Fruit fly (Drosophila melanogaster) whole organism, embryonic: ENCODE data around the gene CG17139.

Source experiments
- Aef1 ChIP-seq: fragments of 200-800 bp; sonication (Bioruptor generic); IDR thresholded peaks from 3 replicates; pipeline ENCODE4 v1.3.6; 2022; ENCODE audit warnings: missing biosample characterization, missing genetic modification characterization
- CG15011 ChIP-seq: fragments of 200-800 bp; sonication (Bioruptor generic); optimal IDR thresholded peaks from 3 replicates; lab custom pipeline; 2018; ENCODE audit warnings: missing biosample characterization, mild to moderate bottlenecking, missing genetic modification characterization
- CG18619 ChIP-seq: fragments of 200-800 bp; sonication (Bioruptor generic); optimal IDR thresholded peaks from 3 replicates; lab custom pipeline; 2017; ENCODE audit warnings: missing biosample characterization, mild to moderate bottlenecking, missing genetic modification characterization
- CG2875 ChIP-seq: fragments of 200-800 bp; sonication (Bioruptor generic); optimal IDR thresholded peaks from 2 replicates; lab custom pipeline; 2017; ENCODE audit warnings: missing biosample characterization, mild to moderate bottlenecking, missing genetic modification characterization, missing genetic modification reagents
- CG3065 ChIP-seq: fragments of 200-800 bp; sonication (Bioruptor generic); optimal IDR thresholded peaks from 2 replicates; lab custom pipeline; 2016; ENCODE audit warnings: missing biosample characterization, missing genetic modification characterization
- CG5180 ChIP-seq: fragments of 200-800 bp; sonication (Bioruptor generic); optimal IDR thresholded peaks from 3 replicates; lab custom pipeline; 2017; ENCODE audit warnings: missing biosample characterization, missing genetic modification characterization, mild to moderate bottlenecking, moderate library complexity, missing genetic modification reagents
- CG6854 ChIP-seq: fragments of 200-800 bp; sonication (Bioruptor generic); optimal IDR thresholded peaks from 3 replicates; lab custom pipeline; 2017; ENCODE audit warnings: missing biosample characterization, mild to moderate bottlenecking, missing genetic modification characterization
- CG7839 ChIP-seq: fragments of 200-800 bp; sonication (Bioruptor generic); optimal IDR thresholded peaks from 3 replicates; lab custom pipeline; 2018; ENCODE audit warnings: missing biosample characterization, mild to moderate bottlenecking, missing genetic modification characterization, moderate library complexity
- Deaf1 ChIP-seq: fragments of 200-800 bp; optimal IDR thresholded peaks from 3 replicates; lab custom pipeline; 2019; ENCODE audit warnings: missing biosample characterization, mild to moderate bottlenecking, missing genetic modification characterization, moderate library complexity
- Dll ChIP-seq: fragments of 200-800 bp; sonication (Bioruptor generic); IDR thresholded peaks from 4 replicates; pipeline ENCODE4 v1.3.6; 2022; ENCODE audit warnings: missing biosample characterization, missing genetic modification characterization; ENCODE audit not compliant: partially characterized antibody
- HLHmδ ChIP-seq: fragments of 200-800 bp; sonication (Bioruptor generic); optimal IDR thresholded peaks from 2 replicates; lab custom pipeline; 2018; ENCODE audit warnings: missing biosample characterization, mild to moderate bottlenecking, missing genetic modification characterization, moderate library complexity
- Hr39 ChIP-seq: fragments of >200 bp; optimal IDR thresholded peaks from 2 replicates; lab custom pipeline; 2017
- Med ChIP-seq: fragments of 200-800 bp; sonication (Bioruptor generic); peaks from one replicate; lab custom pipeline; 2016; ENCODE audit warnings: missing biosample characterization, missing genetic modification characterization, mild to moderate bottlenecking, inconsistent platforms, moderate library complexity
- NC2α ChIP-seq: fragments of 200-800 bp; sonication (Bioruptor generic); optimal IDR thresholded peaks from 2 replicates; lab custom pipeline; 2016; ENCODE audit warnings: missing biosample characterization, missing genetic modification characterization
- TFAM ChIP-seq: fragments of 200-800 bp; sonication (Bioruptor generic); optimal IDR thresholded peaks from 2 replicates; lab custom pipeline; 2017; ENCODE audit warnings: missing biosample characterization, missing genetic modification characterization, inconsistent platforms
- chinmo ChIP-seq: fragments of 200-800 bp; sonication (Bioruptor generic); IDR thresholded peaks from 4 replicates; pipeline ENCODE4 v1.3.6; 2022; ENCODE audit warnings: missing biosample characterization, missing genetic modification characterization; ENCODE audit not compliant: partially characterized antibody
- ci ChIP-seq: fragments of 200-800 bp; sonication (Bioruptor generic); IDR thresholded peaks from 3 replicates; pipeline ENCODE4 v1.3.6; 2022; ENCODE audit warnings: missing biosample characterization, missing genetic modification characterization
- da ChIP-seq: fragments of 200-800 bp; sonication (Bioruptor generic); optimal IDR thresholded peaks from 2 replicates; lab custom pipeline; 2016; ENCODE audit warnings: missing biosample characterization, missing genetic modification characterization
- disco-r ChIP-seq: fragments of 200-800 bp; sonication (Bioruptor generic); optimal IDR thresholded peaks from 2 replicates; lab custom pipeline; 2016; ENCODE audit warnings: missing biosample characterization, missing genetic modification characterization
- en ChIP-seq: fragments of 200-800 bp; sonication (Bioruptor generic); optimal IDR thresholded peaks from 2 replicates; lab custom pipeline; 2016; ENCODE audit warnings: missing biosample characterization, missing genetic modification characterization
- kay ChIP-seq: fragments of 200-800 bp; sonication (Bioruptor generic); optimal IDR thresholded peaks from 2 replicates; lab custom pipeline; 2016; ENCODE audit warnings: missing biosample characterization, missing genetic modification characterization
- nmo ChIP-seq: fragments of 200-800 bp; sonication (Bioruptor generic); optimal IDR thresholded peaks from 2 replicates; lab custom pipeline; 2018; ENCODE audit warnings: missing biosample characterization, mild to moderate bottlenecking, missing genetic modification characterization, moderate library complexity
- nom ChIP-seq: fragments of 200-800 bp; sonication (Bioruptor generic); optimal IDR thresholded peaks from 2 replicates; lab custom pipeline; 2017; ENCODE audit warnings: missing biosample characterization, missing genetic modification characterization, mild to moderate bottlenecking, moderate library complexity, missing genetic modification reagents
- pan ChIP-seq, 4 experiments: fragments of >200 bp in 3 of 4; fragments of 200-800 bp in 1 of 4; sonication (Bioruptor generic) in 1 of 4; optimal IDR thresholded peaks in 3 of 4; IDR thresholded peaks in 1 of 4; 2 replicates each; pipeline versions ENCODE4 v1.3.6 to Lab custom; 2017 to 2022; ENCODE audit warnings: missing biosample characterization in 2 of 4, missing genetic modification characterization in 2 of 4, mixed read lengths in 1 of 4
- pzg ChIP-seq: fragments of 200-800 bp; sonication (Bioruptor generic); optimal IDR thresholded peaks from 3 replicates; lab custom pipeline; 2018; ENCODE audit warnings: missing biosample characterization, mild to moderate bottlenecking, missing genetic modification characterization, moderate library complexity
- sens ChIP-seq: fragments of 200-800 bp; sonication (Bioruptor generic); peaks from one replicate; lab custom pipeline; 2016; ENCODE audit warnings: missing biosample characterization, missing genetic modification characterization

CG17139 gene

DNA sequence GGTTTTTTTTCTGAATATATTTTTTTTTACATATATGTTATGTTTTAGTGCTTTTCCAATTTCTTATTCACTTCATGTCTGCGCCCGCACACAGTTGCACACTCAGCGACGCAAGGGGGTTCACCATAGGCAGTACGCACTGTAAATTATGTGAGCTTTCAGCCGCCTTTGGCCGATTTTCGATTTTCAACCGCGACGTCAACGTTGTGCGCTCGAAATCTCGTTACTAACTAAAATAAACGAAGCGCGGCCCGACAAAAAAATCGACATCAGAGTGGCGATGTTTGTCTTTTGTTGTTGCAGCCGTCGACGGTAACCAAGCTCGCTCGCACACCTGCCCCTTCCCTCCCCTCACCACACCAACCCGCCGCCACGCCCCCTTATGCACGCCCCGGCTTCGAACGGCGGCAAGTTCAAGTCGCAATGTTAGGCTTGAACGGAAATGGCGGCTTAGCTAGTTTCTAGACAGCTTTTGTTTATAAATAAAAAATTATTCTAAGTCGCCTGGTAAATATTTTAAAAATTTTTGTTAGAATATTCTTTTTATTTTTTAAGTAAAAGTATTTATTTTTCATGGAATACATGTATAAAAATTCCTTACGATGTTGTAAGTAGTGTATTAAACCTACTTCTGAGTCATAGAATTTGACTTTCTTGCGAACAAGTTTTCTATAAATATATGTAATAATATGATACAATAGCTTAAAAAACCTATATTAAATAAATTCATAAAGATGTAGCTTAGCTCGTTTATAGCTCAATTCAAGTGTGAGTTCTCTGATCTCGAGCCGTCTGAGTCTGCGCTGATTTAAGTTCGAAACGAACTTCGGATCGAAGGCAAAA lies 44.4 kb downstream of the CG17139 start, which contains the start of gene CG31869 (continued):
- TF ChIP-seq pan (optimal IDR thresholded peaks at IDR 0.05; lab: Kevin White, UChicago) (no peak), pan (GFP tag; optimal IDR thresholded peaks at IDR 0.05 in 1 of 2, IDR thresholded peaks at IDR 0.05 in 1 of 2) (peak in 1 of 2 experiments; percentile 58), Med (peak; percentile 83), CG5180 (peak; percentile 98), ci (GFP tag; lab: Robert Waterston, UW) (peak; percentile 9; the same call in 1 of the 3 replicates), kay (no peak), Aef1 (GFP tag; lab: Robert Waterston, UW) (peak; percentile 16; the same call in 1 of the 3 replicates), sens (GFP tag; lab: Kevin White, UChicago) (peak; percentile 73), CG7839 (peak; percentile 15), pzg (GFP tag; lab: Kevin White, UChicago) (no peak), Hr39 (lab: Kevin White, UChicago) (no peak)
- TF ChIP-seq, all 482 proteins: peak for 67

DNA sequence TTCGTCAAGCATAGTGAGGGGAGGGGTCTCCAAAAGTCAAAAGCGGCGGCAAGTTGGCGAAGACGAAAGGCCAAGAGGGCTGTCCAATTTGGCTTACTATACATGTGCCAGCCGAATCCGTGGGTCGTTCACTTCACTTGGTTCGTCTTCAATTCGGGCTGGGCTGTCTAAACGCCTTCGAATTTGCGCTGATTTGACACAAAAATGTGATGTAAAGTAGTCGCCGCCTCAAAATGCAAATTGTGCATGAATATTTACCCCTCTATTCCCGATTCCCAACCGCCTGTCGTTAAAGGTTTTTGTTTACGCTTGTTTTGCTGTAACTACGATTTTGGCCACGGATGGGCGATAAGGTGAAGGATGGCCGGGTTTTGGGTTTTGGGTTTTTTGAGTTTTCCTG lies 49.7 kb downstream of the CG17139 start:
- TF ChIP-seq NC2α (no peak), CG3065 (GFP tag; lab: Kevin White, UChicago) (no peak), HLHmδ (GFP tag; lab: Kevin White, UChicago) (no peak), en (no peak), Dll (GFP tag; lab: Robert Waterston, UW) (no peak), CG15011 (no peak), chinmo (GFP tag; lab: Robert Waterston, UW) (no peak), nmo (no peak), Deaf1 (tag; lab: Kevin White, UChicago) (no peak), TFAM (GFP tag; lab: Kevin White, UChicago) (no peak), CG2875 (GFP tag; lab: Kevin White, UChicago) (no peak), CG18619 (no peak), disco-r (GFP tag; lab: Kevin White, UChicago) (no peak)

DNA sequence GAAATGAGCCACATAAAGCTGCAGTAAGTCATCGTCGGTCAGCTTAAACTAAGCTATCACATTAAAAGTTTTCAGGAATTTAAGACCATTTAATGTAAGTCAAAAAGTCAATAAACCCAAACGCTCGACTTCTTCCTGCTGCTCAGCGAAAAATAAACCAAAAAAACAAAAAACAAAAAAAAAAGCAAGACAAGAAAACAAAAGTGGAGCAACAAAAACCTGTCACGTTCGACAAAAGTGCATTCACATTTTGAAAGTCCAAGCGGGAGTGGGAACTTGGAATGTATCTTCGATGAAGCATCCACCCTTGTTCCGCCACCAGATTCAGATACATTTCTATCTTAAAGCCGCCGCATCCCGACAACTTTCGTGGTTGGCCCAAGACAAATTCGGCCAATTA lies 51.4 kb downstream of the CG17139 start:
- TF ChIP-seq da (GFP tag; lab: Kevin White, UChicago) (no peak), CG6854 (GFP tag; lab: Kevin White, UChicago) (no peak), nom (GFP tag; lab: Kevin White, UChicago) (peak; percentile 79)
